Worm (Caenorhabditis elegans) whole organism, late embryonic: ENCODE measurements around the gene fbxb-54.
"Not testable (repeated sequence)": the region's sequence is repeated elsewhere in the genome, so short reads cannot be mapped to it uniquely, and the experiment has no call there.

ENCODE experiments used
- F13H6.1 ChIP-seq: sonication (generic microtip); optimal IDR thresholded peaks from 2 replicates; lab custom pipeline; 2016; ENCODE audit warnings: missing genetic modification characterization, missing compliant biosample characterization
- T23F11.4 ChIP-seq: fragments of 200-800 bp; sonication (Bioruptor generic); optimal IDR thresholded peaks from 2 replicates; lab custom pipeline; 2018; ENCODE audit warnings: mild to moderate bottlenecking, missing genetic modification characterization, missing compliant biosample characterization
- Y22D7AL.16 ChIP-seq: sonication (generic microtip); optimal IDR thresholded peaks from 2 replicates; lab custom pipeline; 2016; ENCODE audit warnings: missing genetic modification characterization, missing compliant biosample characterization
- ceh-14 ChIP-seq: sonication (generic microtip); optimal IDR thresholded peaks from 2 replicates; lab custom pipeline; 2016; ENCODE audit warnings: missing genotype, missing genetic modification characterization, missing compliant biosample characterization
- ceh-18 ChIP-seq: sonication (generic microtip); optimal IDR thresholded peaks from 2 replicates; lab custom pipeline; 2016; ENCODE audit warnings: missing genetic modification characterization, missing compliant biosample characterization
- ceh-19 ChIP-seq: fragments of 200-800 bp; sonication (Bioruptor generic); optimal IDR thresholded peaks from 2 replicates; lab custom pipeline; 2018; ENCODE audit warnings: mild to moderate bottlenecking, missing genetic modification characterization, missing compliant biosample characterization
- ceh-2 ChIP-seq: sonication (generic microtip); optimal IDR thresholded peaks from 2 replicates; lab custom pipeline; 2016; ENCODE audit warnings: missing genotype, missing genetic modification characterization, missing compliant biosample characterization
- ceh-24 ChIP-seq: sonication (generic microtip); optimal IDR thresholded peaks from 2 replicates; lab custom pipeline; 2016; ENCODE audit warnings: mild to moderate bottlenecking, missing genetic modification characterization, missing compliant biosample characterization
- ceh-31 ChIP-seq: sonication (generic microtip); optimal IDR thresholded peaks from 2 replicates; lab custom pipeline; 2016; ENCODE audit warnings: missing genetic modification characterization, missing compliant biosample characterization
- ceh-6 ChIP-seq: fragments of 200-800 bp; sonication (Bioruptor generic); optimal IDR thresholded peaks from 2 replicates; lab custom pipeline; 2018; ENCODE audit warnings: mild to moderate bottlenecking, missing genetic modification characterization, missing compliant biosample characterization
- ceh-9 ChIP-seq: sonication (generic microtip); optimal IDR thresholded peaks from 2 replicates; lab custom pipeline; 2016; ENCODE audit warnings: mild to moderate bottlenecking, missing genetic modification characterization, inconsistent platforms, missing compliant biosample characterization
- dve-1 ChIP-seq: sonication (generic microtip); optimal IDR thresholded peaks from 2 replicates; lab custom pipeline; 2017; ENCODE audit warnings: antibody characterized with exemption, mild to moderate bottlenecking, missing genetic modification characterization, missing compliant biosample characterization
- fax-1 ChIP-seq: sonication (generic microtip); optimal IDR thresholded peaks from 2 replicates; lab custom pipeline; 2016; ENCODE audit warnings: missing genotype, missing genetic modification characterization, missing compliant biosample characterization
- fkh-10 ChIP-seq: fragments of 150-350 bp; optimal IDR thresholded peaks from 2 replicates; lab custom pipeline; 2014; ENCODE audit warnings: missing biosample characterization, missing genetic modification reagents, missing genetic modification characterization
- gmeb-2 ChIP-seq: sonication (generic microtip); optimal IDR thresholded peaks from 2 replicates; lab custom pipeline; 2016; ENCODE audit warnings: missing genetic modification characterization, inconsistent platforms, missing compliant biosample characterization
- hlh-13 ChIP-seq: fragments of 200-800 bp; sonication (Bioruptor generic); optimal IDR thresholded peaks from 2 replicates; lab custom pipeline; 2018; ENCODE audit warnings: mild to moderate bottlenecking, missing genetic modification characterization, missing compliant biosample characterization
- hlh-15 ChIP-seq: sonication (generic microtip); optimal IDR thresholded peaks from 2 replicates; lab custom pipeline; 2016; ENCODE audit warnings: missing genetic modification characterization, missing compliant biosample characterization
- hlh-30 ChIP-seq: sonication (generic microtip); optimal IDR thresholded peaks from 2 replicates; lab custom pipeline; 2017; ENCODE audit warnings: antibody characterized with exemption, missing genetic modification characterization, missing compliant biosample characterization; ENCODE audit not compliant: insufficient read depth
- lim-6 ChIP-seq: sonication (generic microtip); optimal IDR thresholded peaks from 2 replicates; lab custom pipeline; 2016; ENCODE audit warnings: missing genetic modification characterization, missing compliant biosample characterization
- lin-11 ChIP-seq: fragments of 200-800 bp; sonication (Bioruptor generic); optimal IDR thresholded peaks from 2 replicates; lab custom pipeline; 2018; ENCODE audit warnings: mild to moderate bottlenecking, missing genetic modification characterization, missing compliant biosample characterization
- nfya-1 ChIP-seq: sonication (generic microtip); optimal IDR thresholded peaks from 2 replicates; lab custom pipeline; 2017; ENCODE audit warnings: missing genetic modification characterization, mild to moderate bottlenecking, missing compliant biosample characterization, antibody characterized with exemption, moderate library complexity
- nhr-11 ChIP-seq: fragments of 150-350 bp; optimal IDR thresholded peaks from 2 replicates; lab custom pipeline; 2014; ENCODE audit warnings: missing biosample characterization, missing genetic modification characterization
- nhr-232 ChIP-seq: sonication (generic microtip); optimal IDR thresholded peaks from 2 replicates; lab custom pipeline; 2016; ENCODE audit warnings: missing genetic modification characterization, missing compliant biosample characterization
- odd-2 ChIP-seq: sonication (generic microtip); optimal IDR thresholded peaks from 2 replicates; lab custom pipeline; 2017; ENCODE audit warnings: antibody characterized with exemption, mild to moderate bottlenecking, missing genetic modification characterization, missing compliant biosample characterization
- pax-1 ChIP-seq: fragments of 150-350 bp; optimal IDR thresholded peaks from 2 replicates; lab custom pipeline; 2014; ENCODE audit warnings: missing biosample characterization, missing genetic modification characterization
- pha-4 ChIP-seq: fragments of 150-350 bp; optimal IDR thresholded peaks from 2 replicates; lab custom pipeline; 2018; ENCODE audit warnings: missing biosample characterization, missing genetic modification reagents, missing genetic modification characterization
- pqm-1 ChIP-seq: sonication (generic microtip); optimal IDR thresholded peaks from 2 replicates; lab custom pipeline; 2016; ENCODE audit warnings: missing genetic modification characterization, missing compliant biosample characterization
- rnt-1 ChIP-seq: sonication (generic microtip); optimal IDR thresholded peaks from 2 replicates; lab custom pipeline; 2016; ENCODE audit warnings: missing genetic modification characterization, missing compliant biosample characterization
- sdc-2 ChIP-seq: sonication (generic microtip); optimal IDR thresholded peaks from 2 replicates; lab custom pipeline; 2016; ENCODE audit warnings: missing genotype, missing genetic modification characterization, missing compliant biosample characterization
- syd-9 ChIP-seq: sonication (generic microtip); optimal IDR thresholded peaks from 2 replicates; lab custom pipeline; 2016; ENCODE audit warnings: mild to moderate bottlenecking, missing genetic modification characterization, moderate library complexity, missing compliant biosample characterization
- tbx-2 ChIP-seq: sonication (generic microtip); optimal IDR thresholded peaks from 2 replicates; lab custom pipeline; 2016; ENCODE audit warnings: missing genetic modification characterization, missing compliant biosample characterization
- tbx-7 ChIP-seq: sonication (generic microtip); optimal IDR thresholded peaks from 2 replicates; lab custom pipeline; 2016; ENCODE audit warnings: missing genotype, missing genetic modification characterization, missing compliant biosample characterization
- ttx-3 ChIP-seq: sonication (generic microtip); optimal IDR thresholded peaks from 2 replicates; lab custom pipeline; 2016; ENCODE audit warnings: missing genetic modification reagents, missing genetic modification characterization, missing compliant biosample characterization
- unc-3 ChIP-seq, 2 experiments: fragments of 200-800 bp in 1 of 2; sonication (Bioruptor generic) in 1 of 2; sonication (generic microtip) in 1 of 2; conservative IDR thresholded peaks in 1 of 2; optimal IDR thresholded peaks in 1 of 2; 2 replicates each; pipeline versions ENCODE4 v1.3.6 to Lab custom; 2016 to 2022; ENCODE audit warnings: missing compliant biosample characterization in 2 of 2, missing genetic modification characterization in 2 of 2, missing genetic modification reagents in 1 of 2
- unc-42 ChIP-seq: sonication (generic microtip); optimal IDR thresholded peaks from 2 replicates; lab custom pipeline; 2016; ENCODE audit warnings: missing genotype, missing genetic modification characterization, missing compliant biosample characterization
- unc-86 ChIP-seq: sonication (generic microtip); optimal IDR thresholded peaks from 2 replicates; lab custom pipeline; 2016; ENCODE audit warnings: missing genetic modification characterization, missing compliant biosample characterization
- zip-5 ChIP-seq: sonication (generic microtip); optimal IDR thresholded peaks from 2 replicates; lab custom pipeline; 2016; ENCODE audit warnings: missing genetic modification characterization, missing compliant biosample characterization

fbxb-54 gene

DNA sequence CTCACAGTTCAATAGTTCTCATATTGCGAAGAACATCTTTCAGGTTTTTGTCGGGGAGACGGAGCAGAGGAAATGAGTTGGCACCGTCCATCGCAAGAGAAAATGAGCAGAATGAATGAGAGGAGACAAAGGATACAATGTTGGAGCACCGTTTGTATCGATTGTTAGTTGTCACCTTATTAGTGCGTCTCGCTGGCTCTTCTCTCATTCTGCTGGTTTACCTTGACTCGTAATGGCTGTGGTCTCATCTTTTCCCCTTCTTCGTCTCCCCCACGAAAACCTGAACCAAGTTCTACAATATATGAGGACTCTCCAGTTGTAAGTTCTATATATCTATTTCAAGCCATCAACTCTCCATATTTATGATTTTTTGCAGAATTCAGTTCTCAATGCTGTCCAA lies at the start of gene fbxb-54, which contains the start of gene fbxb-50:
Gene fbxb-54, minus strand, starts transcription at position 101 of the 400 bp plus-strand sequence.
Gene fbxb-50, plus strand, starts transcription at position 227 of the 400 bp plus-strand sequence.
- not testable (repeated sequence) for TF ChIP-seq T23F11.4 (GFP tag; lab: Kevin White, UChicago); unc-86 (tag; lab: Kevin White, UChicago); nfya-1 (tag; lab: Kevin White, UChicago)

DNA sequence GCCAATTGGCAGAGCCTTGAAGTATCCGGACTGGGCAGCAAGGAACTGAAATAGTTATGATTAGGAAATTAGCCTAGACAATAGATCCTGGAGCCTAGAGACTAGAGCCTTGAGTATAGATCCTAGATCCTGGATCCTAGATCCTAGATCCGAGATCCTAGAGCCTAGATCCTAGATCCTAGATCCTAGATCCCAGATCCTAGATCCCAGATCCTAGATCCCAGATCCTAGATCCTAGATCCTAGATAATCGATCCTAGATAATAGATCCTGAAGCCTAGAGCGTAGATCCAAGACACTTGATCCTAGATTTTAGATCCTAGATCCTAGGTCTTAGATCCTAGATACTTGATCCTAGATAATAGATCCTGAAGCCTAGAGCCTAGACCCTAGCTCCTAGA lies 48.9 kb upstream of the fbxb-54 start:
- TF ChIP-seq dve-1 (tag; lab: Kevin White, UChicago) (peak; percentile 98), fax-1 (tag; lab: Kevin White, UChicago) (no peak)

DNA sequence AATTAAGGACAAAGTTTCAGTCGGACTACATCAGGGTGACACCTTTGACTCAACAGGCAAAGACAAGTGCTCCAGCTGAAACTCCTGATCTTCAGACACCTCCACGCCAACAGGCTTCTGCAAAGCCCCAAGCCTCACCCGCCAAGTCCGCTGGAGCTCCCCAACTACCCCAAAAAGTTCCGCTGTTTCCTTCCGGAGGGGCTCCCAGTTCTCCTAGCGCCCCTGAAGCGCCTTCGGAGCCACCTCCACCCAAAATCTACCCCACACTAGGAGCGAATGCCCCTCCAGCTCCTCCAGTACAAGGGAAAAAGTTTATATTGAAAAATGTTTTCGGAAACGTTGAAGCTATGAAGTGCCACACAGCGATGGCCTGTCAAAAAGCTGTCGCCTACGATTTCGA lies 46.9 kb upstream of the fbxb-54 start:
- TF ChIP-seq hlh-13 (GFP tag; lab: Kevin White, UChicago) (no peak), ceh-31 (no peak), unc-3 (GFP tag; conservative IDR thresholded peaks at IDR 0.05; lab: Robert Waterston, UW) (no peak), unc-3 (tag; optimal IDR thresholded peaks at IDR 0.05; lab: Kevin White, UChicago) (no peak), ceh-19 (GFP tag; lab: Kevin White, UChicago) (no peak), pqm-1 (no peak), ceh-18 (tag; lab: Kevin White, UChicago) (no peak), Y22D7AL.16 (tag; lab: Kevin White, UChicago) (no peak), gmeb-2 (tag; lab: Kevin White, UChicago) (no peak), lim-6 (no peak), unc-42 (tag; lab: Kevin White, UChicago) (no peak), ceh-2 (tag; lab: Kevin White, UChicago) (no peak), dve-1 (tag; lab: Kevin White, UChicago) (no peak), nhr-232 (tag; lab: Kevin White, UChicago) (no peak), fkh-10 (GFP tag; lab: Kevin White, UChicago) (no peak), tbx-7 (tag; lab: Kevin White, UChicago) (no peak), rnt-1 (no peak), zip-5 (no peak)
- TF ChIP-seq, all 69 proteins: peak for 0

DNA sequence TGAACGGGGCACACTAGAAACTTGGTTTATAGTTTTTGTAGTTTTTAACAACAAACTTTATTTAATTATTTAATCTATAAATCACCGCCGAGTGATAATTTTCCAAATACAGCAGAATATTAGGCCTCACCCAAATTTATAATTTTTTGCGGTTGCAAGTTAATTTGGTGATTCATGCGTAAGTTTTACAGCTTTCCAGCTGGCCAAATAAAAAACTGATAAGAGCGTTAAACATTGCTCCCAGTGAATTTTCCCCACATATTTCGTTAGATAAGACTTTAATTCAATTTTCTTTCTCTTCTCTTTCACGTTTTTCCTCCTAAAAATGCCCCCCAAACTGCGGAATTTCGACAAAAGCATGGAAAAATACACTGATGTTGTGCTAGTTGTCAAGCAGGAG lies 45.4 kb upstream of the fbxb-54 start, which contains the start of gene bath-47:
Gene bath-47, plus strand, starts transcription at position 305 of the 400 bp plus-strand sequence.
- no peak for TF ChIP-seq sdc-2 (tag; lab: Kevin White, UChicago)
- TF ChIP-seq lim-6, result no peak
- no peak for TF ChIP-seq lin-11 (tag; lab: Kevin White, UChicago)
- TF ChIP-seq F13H6.1 (tag; lab: Kevin White, UChicago), result no peak
- TF ChIP-seq tbx-2 (tag; lab: Kevin White, UChicago), result no peak
- no peak for TF ChIP-seq hlh-15
- no peak for TF ChIP-seq ceh-9 (tag; lab: Kevin White, UChicago)
- TF ChIP-seq pha-4, result no peak
- no peak for TF ChIP-seq unc-42 (tag; lab: Kevin White, UChicago)
- TF ChIP-seq hlh-30 (tag; lab: Kevin White, UChicago), result no peak
- no peak for TF ChIP-seq odd-2 (tag; lab: Kevin White, UChicago)

DNA sequence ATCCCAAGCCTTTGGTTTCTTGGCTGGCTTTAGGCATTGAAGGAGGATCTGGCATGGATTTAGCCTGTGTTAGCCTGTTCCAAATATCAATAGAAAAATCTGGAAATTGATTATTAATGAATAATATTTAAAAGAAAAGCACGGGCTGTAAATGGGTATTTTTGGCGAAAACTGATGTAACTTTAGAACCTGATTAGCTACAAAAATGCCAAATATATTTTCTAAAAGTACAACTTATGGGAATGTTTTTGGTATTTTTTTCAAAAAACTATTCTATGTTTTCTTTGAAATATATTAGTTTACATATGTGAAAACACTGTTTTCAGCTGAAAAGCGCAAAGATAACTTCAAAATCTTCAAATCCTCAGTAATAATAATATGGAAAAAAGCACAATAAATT lies 44.5 kb upstream of the fbxb-54 start, which contains the start of gene bath-26:
Gene bath-26, minus strand, starts transcription at position 101 of the 400 bp plus-strand sequence.
- TF ChIP-seq pax-1 (tag; lab: Kevin White, UChicago) (no peak), gmeb-2 (tag; lab: Kevin White, UChicago) (no peak), rnt-1 (no peak), tbx-2 (tag; lab: Kevin White, UChicago) (no peak), fkh-10 (GFP tag; lab: Kevin White, UChicago) (no peak), zip-5 (no peak), nhr-11 (tag; lab: Kevin White, UChicago) (no peak), hlh-30 (tag; lab: Kevin White, UChicago) (no peak), odd-2 (tag; lab: Kevin White, UChicago) (no peak), ceh-14 (tag; lab: Kevin White, UChicago) (no peak), ttx-3 (tag; lab: Kevin White, UChicago) (no peak), syd-9 (tag; lab: Kevin White, UChicago) (no peak), ceh-6 (GFP tag; lab: Kevin White, UChicago) (no peak), ceh-24 (tag; lab: Kevin White, UChicago) (no peak), hlh-15 (no peak)
